Worm (Caenorhabditis elegans): ENCODE data around the gene misc-1.
A peak's percentile ranks its signal among the peaks of the same experiment; 100 is the strongest.

Gene misc-1

ce11 chrII:303927-304711 lies 17.7 kb downstream of the misc-1 start:
- no peak for TF ChIP-seq ztf-11 (tag; optimal IDR thresholded peaks at IDR 0.05)
- no peak for TF ChIP-seq lin-35 (GFP tag; optimal IDR thresholded peaks at IDR 0.05)
- no peak for TF ChIP-seq F16B12.6 (tag; optimal IDR thresholded peaks at IDR 0.05)
- no peak for TF ChIP-seq nhr-76 (tag; optimal IDR thresholded peaks at IDR 0.05)
- no peak for TF ChIP-seq dsc-1 (tag; optimal IDR thresholded peaks at IDR 0.05)
- TF ChIP-seq sup-37 (GFP tag; optimal IDR thresholded peaks at IDR 0.05), result no peak
- no peak for TF ChIP-seq lin-39 (tag; optimal IDR thresholded peaks at IDR 0.05)
- no peak for TF ChIP-seq zip-4 (GFP tag; optimal IDR thresholded peaks at IDR 0.05)

DNA sequence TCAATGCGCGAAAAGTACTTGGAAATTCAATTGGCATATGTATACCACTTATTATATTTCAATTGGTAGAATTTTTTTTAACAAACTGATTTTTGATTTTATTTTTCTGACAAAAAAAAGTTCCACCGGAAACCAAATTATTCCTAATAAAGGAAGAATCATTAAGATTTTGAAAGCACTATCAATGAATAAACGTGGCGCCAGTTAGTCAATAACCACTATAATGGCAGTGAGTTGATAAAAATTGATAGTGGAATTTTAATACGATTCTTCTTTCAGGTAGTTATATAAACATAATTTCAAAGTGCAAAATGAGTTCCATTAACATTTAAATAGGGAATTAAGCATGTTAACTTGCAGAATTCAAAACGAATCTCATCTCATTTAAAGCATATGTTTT lies 19.2 kb downstream of the misc-1 start, which contains the start of gene col-69:
Gene col-69, minus strand, starts transcription at position 101 of the 400 bp plus-strand sequence.
- TF ChIP-seq egl-13 (tag; optimal IDR thresholded peaks at IDR 0.05) (no peak), efl-1 (optimal IDR thresholded peaks at IDR 0.05) (no peak), efl-1 (GFP tag; optimal IDR thresholded peaks at IDR 0.05 in 1 of 2) (peak in 1 of 2 experiments; percentile 17), snpc-4 (tag; optimal IDR thresholded peaks at IDR 0.05) (no peak), xbp-1 (tag; optimal IDR thresholded peaks at IDR 0.05) (no peak)

DNA sequence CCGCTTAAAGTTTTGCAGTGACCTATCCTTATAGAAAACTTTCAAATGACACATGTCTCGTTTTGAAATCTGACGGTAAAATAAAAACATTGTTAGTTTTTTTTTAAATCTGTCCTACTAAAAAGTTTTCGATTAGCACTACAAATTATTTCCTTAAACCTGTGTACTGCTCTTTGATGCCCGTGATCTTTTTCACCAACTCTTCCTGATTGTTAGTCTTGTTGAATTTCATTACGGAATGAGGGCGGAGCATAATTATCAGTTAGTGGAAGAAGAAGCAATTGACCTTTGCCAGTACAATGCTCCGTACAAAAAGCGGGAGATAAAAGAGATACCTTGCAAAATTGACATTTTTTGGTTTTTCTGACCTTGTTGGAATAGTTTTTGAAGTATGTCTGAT lies 20.7 kb downstream of the misc-1 start, which contains the start of gene K01A2.4:
Gene K01A2.4, plus strand, starts transcription at position 301 of the 400 bp plus-strand sequence.
- TF ChIP-seq unc-86 (tag; optimal IDR thresholded peaks at IDR 0.05) (no peak), lin-39 (tag; optimal IDR thresholded peaks at IDR 0.05) (no peak), snu-23 (GFP tag; optimal IDR thresholded peaks at IDR 0.05) (no peak), sptf-1 (tag; optimal IDR thresholded peaks at IDR 0.05) (no peak), hpl-2 (GFP tag; optimal IDR thresholded peaks at IDR 0.05) (no peak), grh-1 (GFP tag; IDR thresholded peaks at IDR 0.05) (no peak), ztf-11 (tag; optimal IDR thresholded peaks at IDR 0.05) (no peak), egl-27 (tag; optimal IDR thresholded peaks at IDR 0.05) (no peak), efl-3 (GFP tag; optimal IDR thresholded peaks at IDR 0.05) (no peak)

ce11 chrII:312110-312509 lies 25.7 kb downstream of the misc-1 start, which contains the start of gene mps-2:
mps-2 (minus strand) TSS chrII:312210.
- peak; percentile 46 for TF ChIP-seq dsc-1 (tag; optimal IDR thresholded peaks at IDR 0.05)
- peak; percentile 8 for TF ChIP-seq nhr-71 (tag; optimal IDR thresholded peaks at IDR 0.05)

ce11 chrII:313540-313939 lies 27.1 kb downstream of the misc-1 start:
- TF ChIP-seq nhr-71 (tag; optimal IDR thresholded peaks at IDR 0.05) (peak; percentile 10), hlh-4 (tag; optimal IDR thresholded peaks at IDR 0.05) (no peak), lin-13 (GFP tag; optimal IDR thresholded peaks at IDR 0.05) (no peak), unc-130 (tag; optimal IDR thresholded peaks at IDR 0.05) (no peak), ztf-11 (tag; optimal IDR thresholded peaks at IDR 0.05) (no peak), ceh-82 (tag; optimal IDR thresholded peaks at IDR 0.05) (no peak), efl-1 (optimal IDR thresholded peaks at IDR 0.05) (peak in 1 of 2 experiments; percentile 1), efl-1 (GFP tag; optimal IDR thresholded peaks at IDR 0.05 in 1 of 2) (no peak), aly-2 (tag; optimal IDR thresholded peaks at IDR 0.05) (no peak), lin-15B (tag; optimal IDR thresholded peaks at IDR 0.05) (no peak), aha-1 (tag; optimal IDR thresholded peaks at IDR 0.05) (no peak), dsc-1 (tag; optimal IDR thresholded peaks at IDR 0.05) (peak; percentile 4), blmp-1 (tag; optimal IDR thresholded peaks at IDR 0.05) (peak; percentile 78), snu-23 (GFP tag; optimal IDR thresholded peaks at IDR 0.05) (peak; percentile 14), mef-2 (tag; optimal IDR thresholded peaks at IDR 0.05) (no peak), efl-3 (GFP tag; optimal IDR thresholded peaks at IDR 0.05) (no peak), unc-30 (tag; optimal IDR thresholded peaks at IDR 0.05) (no peak), skn-1 (tag; optimal IDR thresholded peaks at IDR 0.05) (no peak), jun-1 (tag; optimal IDR thresholded peaks at IDR 0.05) (no peak), hlh-17 (GFP tag; optimal IDR thresholded peaks at IDR 0.05; ENCODE audit: borderline replicate concordance) (no peak), Y116A8C.19 (tag; optimal IDR thresholded peaks at IDR 0.05; ENCODE audit: borderline replicate concordance) (no peak), C04F5.9 (tag; optimal IDR thresholded peaks at IDR 0.05) (no peak), grh-1 (GFP tag; IDR thresholded peaks at IDR 0.05) (no peak), nhr-47 (tag; optimal IDR thresholded peaks at IDR 0.05) (no peak), ama-1 (optimal IDR thresholded peaks at IDR 0.05) (no peak), C16A3.4 (tag; optimal IDR thresholded peaks at IDR 0.05) (no peak), fkh-8 (tag; optimal IDR thresholded peaks at IDR 0.05) (no peak), sup-37 (GFP tag; optimal IDR thresholded peaks at IDR 0.05) (no peak), fkh-4 (tag; optimal IDR thresholded peaks at IDR 0.05; ENCODE audit: borderline replicate concordance) (no peak), sptf-1 (tag; optimal IDR thresholded peaks at IDR 0.05) (no peak), ets-5 (GFP tag; IDR thresholded peaks at IDR 0.05) (no peak), egl-27 (tag; optimal IDR thresholded peaks at IDR 0.05) (no peak), ztf-4 (tag; optimal IDR thresholded peaks at IDR 0.05) (no peak)

All from whole organism, L1 larva.